Fruit fly (Drosophila melanogaster) whole organism, pupa: ENCODE results near the gene Dsp1.

Experiments
- CG10348 ChIP-seq: fragments of 200-800 bp; sonication (Bioruptor generic); IDR thresholded peaks from 2 replicates; pipeline ENCODE4 v1.3.6; 2022; ENCODE audit warnings: missing biosample characterization, missing genetic modification characterization
- CG12605 ChIP-seq: fragments of 200-800 bp; sonication (Bioruptor generic); IDR thresholded peaks from 2 replicates; pipeline ENCODE4 v1.3.6; 2022; ENCODE audit warnings: missing biosample characterization, missing genetic modification characterization
- CG32121 ChIP-seq: fragments of 200-800 bp; sonication (Bioruptor generic); IDR thresholded peaks from 2 replicates; pipeline ENCODE4 v1.3.6; 2022; ENCODE audit warnings: missing biosample characterization, missing genetic modification characterization
- CG34367 ChIP-seq: fragments of 200-800 bp; sonication (Bioruptor generic); optimal IDR thresholded peaks from 2 replicates; lab custom pipeline; 2018; ENCODE audit warnings: missing biosample characterization, mild to moderate bottlenecking, missing genetic modification characterization
- CG4496 ChIP-seq: fragments of 200-800 bp; sonication (Bioruptor generic); IDR thresholded peaks from 3 replicates; pipeline ENCODE4 v1.3.6; 2022; ENCODE audit warnings: missing biosample characterization, missing genetic modification characterization
- EcR ChIP-seq: fragments of 200-800 bp; sonication (Bioruptor generic); optimal IDR thresholded peaks from 3 replicates; lab custom pipeline; 2019; ENCODE audit warnings: missing biosample characterization, missing genetic modification characterization, mild to moderate bottlenecking, moderate library complexity, missing genetic modification reagents
- Pif1A ChIP-seq: fragments of 200-800 bp; sonication (Bioruptor generic); optimal IDR thresholded peaks from 3 replicates; lab custom pipeline; 2016; ENCODE audit warnings: missing biosample characterization, missing genetic modification characterization
- rn ChIP-seq: fragments of 200-800 bp; sonication (Bioruptor generic); IDR thresholded peaks from 2 replicates; pipeline ENCODE4 v1.3.6; 2022; ENCODE audit warnings: missing biosample characterization, missing genetic modification characterization

- no peak for TF ChIP-seq CG34367 (tag; lab: Kevin White, UChicago)
- no peak for TF ChIP-seq CG10348 (GFP tag; lab: Robert Waterston, UW)
- TF ChIP-seq CG4496, result peak; percentile 45; the same call in 1 of the 3 replicates
- no peak for TF ChIP-seq Pif1A (GFP tag; lab: Kevin White, UChicago)
- TF ChIP-seq EcR (GFP tag; lab: Kevin White, UChicago), result peak; percentile 6
- TF ChIP-seq CG12605 (GFP tag; lab: Robert Waterston, UW), result peak; percentile 50
- TF ChIP-seq CG32121 (GFP tag; lab: Robert Waterston, UW), result no peak
- no peak for TF ChIP-seq rn (GFP tag; lab: Robert Waterston, UW)
These were observed 13.1 kb upstream of the Dsp1 start, which contains the start of gene Cyp1 for dm6 chrX:16320197-16320921.
